Worm (Caenorhabditis elegans): ENCODE measurements around the gene hint-3.

The hint-3 gene

DNA sequence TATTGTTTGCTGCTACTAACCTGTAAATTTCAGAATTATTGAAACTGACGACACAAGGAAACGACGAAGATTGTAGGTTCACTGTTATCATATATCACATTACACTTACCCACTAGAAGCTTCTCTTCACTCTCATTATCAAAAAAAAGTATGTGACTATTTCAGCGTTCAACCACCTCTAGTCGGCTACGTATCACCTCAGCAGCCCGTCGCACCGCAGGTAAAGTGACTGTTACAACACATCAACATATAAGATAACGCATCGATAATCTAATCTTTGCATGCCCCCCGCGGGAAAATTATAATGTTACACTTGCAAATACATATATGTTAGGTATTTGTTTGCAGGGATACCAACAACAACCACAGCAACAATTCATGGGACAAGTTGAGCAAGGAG, 26.4 kb downstream of the hint-3 start:
- TF ChIP-seq ref-1 (GFP tag; conservative IDR thresholded peaks at IDR 0.05) (no peak), med-1 (GFP tag; optimal IDR thresholded peaks at IDR 0.05; ENCODE audit: insufficient read depth) (no peak), ztf-29 (GFP tag; IDR thresholded peaks at IDR 0.05) (no peak), flt-1 (GFP tag; IDR thresholded peaks at IDR 0.05) (no peak), klf-2 (GFP tag; conservative IDR thresholded peaks at IDR 0.05) (no peak), ztf-23 (GFP tag; IDR thresholded peaks at IDR 0.05) (no peak), T22C8.4 (GFP tag; IDR thresholded peaks at IDR 0.05) (no peak), tab-1 (GFP tag; IDR thresholded peaks at IDR 0.05) (no peak), cog-1 (tag; optimal IDR thresholded peaks at IDR 0.05) (no peak)

DNA sequence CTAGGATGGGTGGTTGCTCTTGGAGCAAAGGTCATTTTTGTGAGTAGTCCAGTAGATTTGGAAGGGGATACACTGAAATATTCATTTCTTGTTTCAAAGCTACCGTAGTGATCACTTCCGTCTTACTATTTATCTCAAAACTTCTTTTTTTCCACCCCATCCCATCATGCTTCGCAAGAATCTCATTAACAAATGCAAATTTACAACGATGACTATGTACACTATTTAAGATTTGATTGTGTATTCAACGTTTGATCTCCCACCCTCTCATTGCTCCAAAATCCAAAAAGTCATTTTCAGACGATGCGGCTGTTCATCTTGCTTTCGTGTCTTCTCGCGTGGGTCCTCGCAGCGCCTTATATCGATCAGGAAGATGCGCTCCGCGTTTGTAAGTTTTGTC, 32.8 kb downstream of the hint-3 start, which contains the start of gene flp-21:
TSS of gene flp-21 (plus strand) at position 301 of the 400 bp plus-strand sequence.
- no peak for TF ChIP-seq flt-1 (GFP tag; IDR thresholded peaks at IDR 0.05)
- no peak for TF ChIP-seq tab-1 (GFP tag; IDR thresholded peaks at IDR 0.05)

DNA sequence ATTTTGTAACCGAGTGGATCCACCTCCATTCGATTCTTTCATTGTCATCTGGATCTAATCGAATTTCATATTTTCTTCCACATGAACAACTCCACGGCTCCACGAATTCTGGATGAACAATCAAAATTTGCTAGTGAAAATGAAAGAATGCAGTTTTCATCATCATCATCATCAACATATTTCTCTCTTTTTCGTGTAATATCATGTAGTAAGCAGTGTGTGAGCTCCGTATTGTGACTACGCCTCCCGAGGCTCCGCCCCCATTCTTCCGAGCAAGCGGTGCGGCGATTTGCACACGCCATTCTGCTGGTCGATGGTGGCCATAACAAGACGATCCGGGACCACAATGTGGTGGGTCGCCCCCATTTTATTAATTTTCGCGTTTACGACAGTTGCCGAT, 37.8 kb downstream of the hint-3 start, which contains the start of gene ZK742.7:
TSS of gene ZK742.7 (plus strand) at position 301 of the 400 bp plus-strand sequence.
- TF ChIP-seq flt-1 (GFP tag; IDR thresholded peaks at IDR 0.05) (no peak), ztf-29 (GFP tag; IDR thresholded peaks at IDR 0.05) (no peak), cog-1 (tag; optimal IDR thresholded peaks at IDR 0.05) (no peak), ref-1 (GFP tag; conservative IDR thresholded peaks at IDR 0.05) (no peak), med-1 (GFP tag; optimal IDR thresholded peaks at IDR 0.05; ENCODE audit: insufficient read depth) (no peak), ztf-23 (GFP tag; IDR thresholded peaks at IDR 0.05) (no peak), tab-1 (GFP tag; IDR thresholded peaks at IDR 0.05) (no peak), klf-2 (GFP tag; conservative IDR thresholded peaks at IDR 0.05) (no peak), T22C8.4 (GFP tag; IDR thresholded peaks at IDR 0.05) (no peak)

DNA sequence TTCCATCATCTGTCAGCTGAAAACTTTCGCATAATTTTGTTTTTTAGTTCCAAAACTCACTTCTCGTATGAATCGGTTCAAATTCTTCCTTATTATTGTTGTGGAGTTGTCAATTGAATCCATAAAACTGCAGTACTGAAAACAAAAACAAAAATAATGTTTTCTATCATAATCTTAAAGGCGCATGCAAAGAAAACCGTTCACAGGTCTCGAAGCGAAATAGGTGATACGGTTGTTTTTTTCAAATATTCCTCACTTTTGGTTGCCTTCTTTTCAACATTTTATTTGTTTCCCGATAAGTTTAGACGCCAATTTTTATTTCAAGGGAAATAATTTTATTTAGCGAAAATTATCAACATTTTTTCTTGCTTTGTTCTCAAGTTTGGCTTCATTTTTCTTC, 43.3 kb downstream of the hint-3 start:
- TF ChIP-seq ref-1 (GFP tag; conservative IDR thresholded peaks at IDR 0.05) (no peak), T22C8.4 (GFP tag; IDR thresholded peaks at IDR 0.05) (no peak), ztf-23 (GFP tag; IDR thresholded peaks at IDR 0.05) (no peak), ztf-29 (GFP tag; IDR thresholded peaks at IDR 0.05) (no peak), flt-1 (GFP tag; IDR thresholded peaks at IDR 0.05) (no peak), tab-1 (GFP tag; IDR thresholded peaks at IDR 0.05) (no peak), cog-1 (tag; optimal IDR thresholded peaks at IDR 0.05) (no peak), med-1 (GFP tag; optimal IDR thresholded peaks at IDR 0.05; ENCODE audit: insufficient read depth) (no peak), klf-2 (GFP tag; conservative IDR thresholded peaks at IDR 0.05) (no peak)

DNA sequence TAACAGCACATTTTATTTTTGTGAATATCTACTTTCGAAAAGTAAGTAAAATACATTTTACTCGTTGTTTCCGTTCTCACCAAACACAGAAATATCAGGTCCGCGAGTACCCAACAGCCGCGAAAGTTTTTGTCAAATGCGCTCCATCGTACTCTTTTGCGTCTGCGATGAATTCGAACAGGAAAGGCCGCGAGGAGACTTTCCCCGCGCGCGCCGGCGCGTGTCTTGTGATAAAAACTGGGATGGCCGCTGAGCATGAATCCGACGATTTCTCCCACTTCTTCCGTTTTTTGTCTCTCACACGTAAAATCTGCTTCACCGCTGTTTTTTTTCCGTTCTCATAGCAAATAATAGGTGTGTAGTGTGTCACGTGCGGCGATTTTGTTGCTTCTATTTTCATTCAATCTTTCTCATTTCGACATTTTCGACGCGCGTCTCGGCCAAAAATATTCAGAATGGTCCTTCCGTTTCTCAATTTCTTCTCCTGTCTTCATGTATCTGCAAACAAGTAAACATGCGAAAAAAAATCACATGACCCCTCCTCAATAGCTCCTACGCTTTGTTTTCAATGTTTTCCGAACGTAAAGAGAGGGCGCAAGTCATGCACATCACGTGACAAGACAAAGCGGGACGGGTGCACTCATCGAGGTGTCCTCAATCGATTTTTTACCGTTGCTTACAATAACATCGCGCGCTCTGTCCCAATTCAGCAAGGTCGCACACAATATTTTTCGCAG, 44.0 kb downstream of the hint-3 start, which contains the start of gene uvs-1:
TSS of gene uvs-1 (minus strand) at position 145 of the 737 bp plus-strand sequence.
- TF ChIP-seq cog-1 (tag; optimal IDR thresholded peaks at IDR 0.05): no peak
- 0 out of 2 replicates have a peak, but pooled peaks have one; percentile 33 for TF ChIP-seq T22C8.4 (GFP tag; IDR thresholded peaks at IDR 0.05)

DNA sequence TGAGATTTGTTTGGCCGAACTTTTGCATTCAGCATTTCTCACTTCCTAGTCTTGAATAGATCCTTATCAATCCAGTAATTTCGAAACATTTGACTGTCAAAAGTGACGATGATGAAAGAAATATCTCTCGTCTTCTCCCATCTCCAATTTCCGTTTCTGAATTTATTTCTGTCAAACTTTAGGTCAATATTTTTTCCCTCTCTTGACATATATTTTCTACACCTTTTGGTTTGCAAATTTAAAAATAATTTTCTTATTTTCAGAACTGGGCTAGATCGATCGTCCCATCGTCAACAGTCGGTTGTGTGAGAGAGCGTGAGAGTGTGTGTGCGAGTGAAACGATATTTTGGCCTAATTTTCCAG, 44.5 kb downstream of the hint-3 start, which contains the start of gene xpo-1:
TSS of gene xpo-1 (plus strand) at position 264 of the 363 bp plus-strand sequence.
- no peak for TF ChIP-seq T22C8.4 (GFP tag; IDR thresholded peaks at IDR 0.05)
- TF ChIP-seq flt-1 (GFP tag; IDR thresholded peaks at IDR 0.05): 0 out of 2 replicates have a peak, but pooled peaks have one; percentile 23

DNA sequence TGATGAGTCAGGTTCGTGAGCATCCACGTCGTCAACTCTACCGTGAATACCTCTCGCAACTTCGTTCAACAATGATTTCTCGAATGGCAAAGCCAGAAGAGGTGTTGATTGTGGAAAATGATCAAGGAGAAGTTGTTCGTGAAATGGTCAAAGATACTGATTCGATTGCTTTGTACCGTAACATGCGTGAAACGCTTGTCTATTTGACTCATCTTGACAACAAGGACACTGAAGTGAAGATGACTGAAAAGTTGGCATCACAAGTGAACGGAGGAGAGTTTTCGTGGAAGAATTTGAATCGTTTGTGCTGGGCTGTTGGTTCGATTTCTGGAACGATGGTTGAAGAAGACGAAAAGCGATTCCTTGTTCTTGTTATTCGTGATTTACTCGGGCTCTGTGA, 46.4 kb downstream of the hint-3 start:
- TF ChIP-seq ref-1 (GFP tag; conservative IDR thresholded peaks at IDR 0.05) (no peak), tab-1 (GFP tag; IDR thresholded peaks at IDR 0.05) (no peak), T22C8.4 (GFP tag; IDR thresholded peaks at IDR 0.05) (no peak), flt-1 (GFP tag; IDR thresholded peaks at IDR 0.05) (no peak)

DNA sequence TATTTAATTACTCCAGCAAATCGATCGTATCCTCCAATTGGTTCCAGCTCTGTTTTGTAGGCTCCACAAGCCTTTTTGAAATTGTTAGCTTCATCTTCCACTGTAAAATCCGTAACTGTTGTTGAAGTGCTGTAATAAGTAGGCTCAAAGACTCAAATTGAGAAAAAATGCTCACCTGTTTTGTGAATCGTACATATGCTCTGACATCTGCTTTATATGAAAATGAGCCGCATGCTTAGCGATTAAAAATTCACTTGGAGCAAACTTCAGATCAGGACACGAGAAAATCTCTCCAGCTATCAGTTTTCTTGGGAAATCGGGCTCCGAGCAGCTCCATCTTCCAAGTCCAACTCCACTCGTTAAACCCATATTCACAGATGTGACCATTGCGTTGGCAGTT, 48.2 kb downstream of the hint-3 start:
- TF ChIP-seq klf-2 (GFP tag; conservative IDR thresholded peaks at IDR 0.05): no peak
- TF ChIP-seq flt-1 (GFP tag; IDR thresholded peaks at IDR 0.05): no peak
- TF ChIP-seq cog-1 (tag; optimal IDR thresholded peaks at IDR 0.05): no peak
- no peak for TF ChIP-seq T22C8.4 (GFP tag; IDR thresholded peaks at IDR 0.05)
- TF ChIP-seq tab-1 (GFP tag; IDR thresholded peaks at IDR 0.05): no peak

DNA sequence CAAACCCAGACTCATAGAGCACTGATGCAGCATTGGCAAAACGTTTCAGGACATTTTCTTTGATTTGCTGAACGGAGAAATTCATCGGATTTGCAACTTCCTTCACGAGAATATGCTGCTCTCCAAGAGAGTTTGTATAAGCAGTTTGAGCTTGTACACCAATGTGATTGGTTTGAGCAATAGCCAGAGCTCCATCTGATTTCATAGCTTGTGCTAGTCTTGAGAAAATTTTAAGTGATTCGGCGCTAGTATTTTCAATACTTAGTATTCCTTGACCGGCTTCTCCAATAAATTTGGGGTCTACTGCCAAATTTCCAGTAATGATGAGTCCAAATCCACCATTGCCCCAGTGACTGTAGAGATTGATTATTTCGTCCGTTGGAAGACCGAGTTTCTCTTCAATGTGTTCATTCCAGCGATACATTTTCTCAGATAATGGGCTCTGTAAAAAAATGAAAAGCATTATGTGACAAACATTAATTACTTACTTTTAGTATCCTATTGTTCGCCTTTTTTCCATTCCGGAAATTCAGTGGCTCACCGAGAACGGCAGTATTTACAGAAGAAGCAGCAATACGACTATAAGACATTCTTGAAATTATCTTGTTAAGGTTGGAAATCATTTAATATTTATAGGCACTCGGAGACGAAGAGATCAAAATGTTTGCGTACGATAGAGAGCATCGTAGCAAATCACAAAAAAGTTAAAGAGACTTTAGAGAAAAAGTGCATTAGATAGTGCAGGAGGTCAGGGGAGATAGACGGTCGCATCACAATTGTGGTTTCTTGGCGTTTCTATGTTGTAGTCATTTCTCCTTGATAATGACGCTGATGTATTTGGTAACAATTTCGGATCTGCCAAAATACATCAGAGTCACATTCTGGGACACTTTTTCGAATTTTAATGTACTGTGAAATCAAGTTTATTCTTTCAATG, 49.3 kb downstream of the hint-3 start, which contains the start of gene ZK742.3:
TSS of gene ZK742.3 (minus strand) at position 593 of the 937 bp plus-strand sequence.
- no peak for TF ChIP-seq cog-1 (tag; optimal IDR thresholded peaks at IDR 0.05)
- no peak for TF ChIP-seq tab-1 (GFP tag; IDR thresholded peaks at IDR 0.05)
- TF ChIP-seq ref-1 (GFP tag; conservative IDR thresholded peaks at IDR 0.05): no peak
- TF ChIP-seq flt-1 (GFP tag; IDR thresholded peaks at IDR 0.05): no peak
- TF ChIP-seq ztf-23 (GFP tag; IDR thresholded peaks at IDR 0.05): no peak
- no peak for TF ChIP-seq klf-2 (GFP tag; conservative IDR thresholded peaks at IDR 0.05)
- no peak for TF ChIP-seq T22C8.4 (GFP tag; IDR thresholded peaks at IDR 0.05)
- no peak for TF ChIP-seq ztf-29 (GFP tag; IDR thresholded peaks at IDR 0.05)
- TF ChIP-seq med-1 (GFP tag; optimal IDR thresholded peaks at IDR 0.05; ENCODE audit: insufficient read depth): no peak

DNA sequence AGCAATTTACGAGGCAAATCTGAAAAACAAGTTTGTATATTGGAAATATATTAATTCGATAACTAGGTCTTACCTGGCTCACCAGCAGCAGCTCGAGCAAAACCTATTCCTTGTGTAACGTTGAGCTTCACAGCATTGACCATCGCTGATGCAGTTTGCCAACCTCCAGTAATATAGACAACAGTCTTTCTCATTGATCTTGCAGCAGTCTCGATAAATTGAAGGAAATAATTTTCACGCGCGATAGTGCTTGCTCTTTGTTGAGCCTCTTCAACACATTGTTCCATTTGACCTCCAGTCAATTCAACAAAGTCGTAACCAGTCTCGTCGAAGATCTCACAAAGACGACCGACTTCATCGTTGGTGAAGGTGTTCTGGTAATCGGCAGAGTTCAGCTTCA, 50.3 kb downstream of the hint-3 start:
- TF ChIP-seq T22C8.4 (GFP tag; IDR thresholded peaks at IDR 0.05): no peak
- TF ChIP-seq ref-1 (GFP tag; conservative IDR thresholded peaks at IDR 0.05): no peak
- no peak for TF ChIP-seq ztf-23 (GFP tag; IDR thresholded peaks at IDR 0.05)
- TF ChIP-seq tab-1 (GFP tag; IDR thresholded peaks at IDR 0.05): no peak
- no peak for TF ChIP-seq flt-1 (GFP tag; IDR thresholded peaks at IDR 0.05)
- no peak for TF ChIP-seq med-1 (GFP tag; optimal IDR thresholded peaks at IDR 0.05; ENCODE audit: insufficient read depth)
- no peak for TF ChIP-seq klf-2 (GFP tag; conservative IDR thresholded peaks at IDR 0.05)
